Worm (Caenorhabditis elegans) whole organism, L4 larva: Measurements from ENCODE around the gene F13E6.2.

Experiments
- F37D6.2 ChIP-seq: sonication (generic microtip); optimal IDR thresholded peaks from 2 replicates; lab custom pipeline; 2016; ENCODE audit warnings: mild to moderate bottlenecking, missing genetic modification characterization, missing compliant biosample characterization
- ceh-62 ChIP-seq: sonication (generic microtip); optimal IDR thresholded peaks from 2 replicates; lab custom pipeline; 2017; ENCODE audit warnings: missing biosample characterization, missing genetic modification characterization
- daf-8 ChIP-seq: fragments of 200-800 bp; sonication (Bioruptor generic); IDR thresholded peaks from 2 replicates; pipeline ENCODE4 v1.3.6; 2022; ENCODE audit warnings: missing genetic modification characterization, missing compliant biosample characterization
- egl-43 ChIP-seq: fragments of 200-800 bp; sonication (Bioruptor generic); IDR thresholded peaks from 2 replicates; pipeline ENCODE4 v1.3.6; 2022; ENCODE audit warnings: missing genetic modification reagents, missing genetic modification characterization, missing compliant biosample characterization
- fos-1 ChIP-seq: fragments of 150-350 bp; optimal IDR thresholded peaks from 2 replicates; lab custom pipeline; 2014; ENCODE audit warnings: missing biosample characterization, missing genetic modification characterization
- lin-1 ChIP-seq: fragments of 200-800 bp; sonication (Bioruptor generic); IDR thresholded peaks from 2 replicates; pipeline ENCODE4 v1.3.6; 2022; ENCODE audit warnings: missing genetic modification reagents, missing genetic modification characterization, missing compliant biosample characterization
- nhr-11 ChIP-seq: fragments of 150-350 bp; optimal IDR thresholded peaks from 2 replicates; lab custom pipeline; 2014; ENCODE audit warnings: missing biosample characterization, missing genetic modification characterization
- nhr-237 ChIP-seq: sonication (generic microtip); optimal IDR thresholded peaks from 2 replicates; lab custom pipeline; 2017; ENCODE audit warnings: missing biosample characterization, missing genetic modification characterization
- nhr-41 ChIP-seq: fragments of 200-800 bp; sonication (Bioruptor generic); IDR thresholded peaks from 2 replicates; pipeline ENCODE4 v1.3.6; 2022; ENCODE audit warnings: missing genetic modification reagents, missing genetic modification characterization, missing compliant biosample characterization
- nhr-42 ChIP-seq: fragments of 200-800 bp; sonication (Bioruptor generic); IDR thresholded peaks from 2 replicates; pipeline ENCODE4 v1.3.6; 2022; ENCODE audit warnings: missing genetic modification characterization, missing compliant biosample characterization
- php-3 ChIP-seq: fragments of 200-800 bp; sonication (Bioruptor generic); IDR thresholded peaks from 2 replicates; pipeline ENCODE4 v1.3.6; 2022; ENCODE audit warnings: missing genetic modification reagents, missing genetic modification characterization, missing compliant biosample characterization
- rbr-2 ChIP-seq: sonication (generic microtip); optimal IDR thresholded peaks from 2 replicates; lab custom pipeline; 2016; ENCODE audit warnings: missing genotype, missing genetic modification characterization, missing compliant biosample characterization
- zag-1 ChIP-seq: fragments of 150-350 bp; optimal IDR thresholded peaks from 2 replicates; lab custom pipeline; 2014; ENCODE audit warnings: missing biosample characterization, missing genetic modification characterization

- no peak for TF ChIP-seq F37D6.2 (tag; lab: Kevin White, UChicago)
- TF ChIP-seq ceh-62 (tag; lab: Kevin White, UChicago): no peak
- TF ChIP-seq php-3 (GFP tag; lab: Robert Waterston, UW): no peak
- TF ChIP-seq nhr-11 (tag; lab: Kevin White, UChicago): no peak
- TF ChIP-seq nhr-237: no peak
- no peak for TF ChIP-seq rbr-2 (tag; lab: Kevin White, UChicago)
- no peak for TF ChIP-seq lin-1 (GFP tag; lab: Robert Waterston, UW)
- TF ChIP-seq egl-43 (GFP tag; lab: Robert Waterston, UW): no peak
- no peak for TF ChIP-seq nhr-41
- TF ChIP-seq nhr-42 (GFP tag; lab: Robert Waterston, UW): no peak
- no peak for TF ChIP-seq zag-1 (tag; lab: Kevin White, UChicago)
- TF ChIP-seq fos-1 (tag; lab: Kevin White, UChicago): no peak
- TF ChIP-seq daf-8 (GFP tag; lab: Robert Waterston, UW): no peak
These were observed 33.5 kb downstream of the F13E6.2 start for ce11 chrX:10640578-10640977.
